Worm (Caenorhabditis elegans) whole organism, L4/young adult: ENCODE results near the gene srh-21.

Experiments used
- dao-5 ChIP-seq: sonication (generic microtip); optimal IDR thresholded peaks from 2 replicates; lab custom pipeline; 2016; ENCODE audit warnings: missing genotype, missing genetic modification characterization, moderate library complexity, missing compliant biosample characterization
- him-1 ChIP-seq: sonication (generic microtip); optimal IDR thresholded peaks from 2 replicates; lab custom pipeline; 2016; ENCODE audit warnings: missing genotype, missing genetic modification reagents, missing genetic modification characterization, missing compliant biosample characterization

DNA sequence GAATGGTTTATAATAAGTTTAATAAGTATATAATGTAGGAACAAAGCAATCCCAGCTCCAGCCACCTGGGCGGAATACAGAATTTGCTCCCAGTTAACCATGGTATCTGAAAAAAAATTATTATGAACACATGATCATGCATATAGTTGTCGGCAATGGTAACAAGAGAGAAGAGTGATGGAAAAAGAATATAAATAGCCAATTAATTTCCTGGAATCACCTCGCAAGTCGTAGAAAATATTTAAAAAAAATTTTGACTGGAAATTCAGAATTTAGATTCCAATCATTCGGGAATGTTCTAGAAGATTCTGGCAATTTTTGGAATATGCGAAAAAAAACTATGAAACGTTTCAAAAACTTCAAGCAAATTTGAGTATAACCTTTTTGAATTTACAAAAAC lies 17.7 kb downstream of the srh-21 start, which contains the start of gene str-211:
- TF ChIP-seq dao-5 (tag; lab: Kevin White, UChicago): no peak
- TF ChIP-seq him-1 (tag; lab: Kevin White, UChicago): no peak
